Worm (Caenorhabditis elegans): Measurements from ENCODE around the gene idpc-6.

Gene idpc-6

DNA sequence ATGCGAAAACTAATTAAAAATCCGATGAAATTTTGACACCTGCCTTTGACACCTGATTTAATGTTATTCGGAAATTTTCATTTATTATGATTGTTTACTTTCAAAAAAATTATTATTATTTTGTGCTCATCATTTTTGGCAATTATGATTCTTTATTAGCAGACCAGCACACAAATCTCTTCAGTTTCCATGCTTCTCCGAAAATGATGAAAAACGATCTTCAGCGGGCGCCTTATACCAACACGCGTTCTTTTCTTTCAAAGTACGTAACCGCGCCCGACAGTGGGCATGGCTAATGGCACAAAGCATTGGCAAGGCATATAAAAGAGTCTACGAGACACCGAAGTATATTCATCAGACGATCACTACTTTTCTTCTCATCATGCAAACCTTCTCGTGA is at the start of gene idpc-6:
Gene idpc-6, plus strand, starts transcription at position 301 of the 400 bp plus-strand sequence.
- no peak for TF ChIP-seq ceh-36 (tag; optimal IDR thresholded peaks at IDR 0.05)
- TF ChIP-seq sea-1 (GFP tag; conservative IDR thresholded peaks at IDR 0.05): no peak
- no peak for TF ChIP-seq ets-7 (tag; optimal IDR thresholded peaks at IDR 0.05)
- no peak for TF ChIP-seq tbx-11 (GFP tag; IDR thresholded peaks at IDR 0.05)
- TF ChIP-seq hnd-1 (tag; optimal IDR thresholded peaks at IDR 0.05): no peak
- no peak for TF ChIP-seq hmbx-1 (tag; optimal IDR thresholded peaks at IDR 0.05)
- TF ChIP-seq tbx-37 (GFP tag; conservative IDR thresholded peaks at IDR 0.05): no peak
- no peak for TF ChIP-seq scrt-1 (GFP tag; IDR thresholded peaks at IDR 0.05)
- no peak for TF ChIP-seq hmg-4 (GFP tag; optimal IDR thresholded peaks at IDR 0.05)
- no peak for TF ChIP-seq flt-1 (GFP tag; IDR thresholded peaks at IDR 0.05)

DNA sequence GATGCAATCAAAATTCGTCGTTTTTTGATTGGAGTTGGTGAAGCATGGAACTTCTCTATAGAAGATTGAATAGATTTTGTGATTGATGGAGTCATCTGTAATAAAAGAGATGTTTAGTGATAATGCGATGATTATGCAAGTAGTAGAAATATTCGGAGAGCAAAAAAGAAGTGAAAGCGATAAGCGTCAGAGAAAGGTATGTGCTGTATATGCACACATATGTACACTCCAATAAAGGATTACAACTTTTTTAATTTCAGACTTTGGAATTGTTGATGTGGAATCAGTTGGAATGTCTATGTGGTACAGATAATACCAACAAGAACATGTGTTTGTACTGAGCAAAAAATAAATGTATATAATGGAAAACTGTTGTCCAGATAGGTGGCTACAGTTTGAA is 49.8 kb upstream of the idpc-6 start, which contains the start of gene F25B3.5:
Gene F25B3.5, minus strand, starts transcription at position 101 of the 400 bp plus-strand sequence.
- TF ChIP-seq tbx-11 (GFP tag; IDR thresholded peaks at IDR 0.05) (no peak), hmbx-1 (tag; optimal IDR thresholded peaks at IDR 0.05) (no peak), hmg-4 (GFP tag; optimal IDR thresholded peaks at IDR 0.05) (no peak), scrt-1 (GFP tag; IDR thresholded peaks at IDR 0.05) (no peak), ets-7 (tag; optimal IDR thresholded peaks at IDR 0.05) (no peak), ceh-13 (GFP tag; optimal IDR thresholded peaks at IDR 0.05) (no peak), flt-1 (GFP tag; IDR thresholded peaks at IDR 0.05) (no peak), F13C5.2 (tag; optimal IDR thresholded peaks at IDR 0.05) (no peak), aly-1 (tag; optimal IDR thresholded peaks at IDR 0.05) (no peak), sea-1 (GFP tag; conservative IDR thresholded peaks at IDR 0.05) (no peak), hnd-1 (tag; optimal IDR thresholded peaks at IDR 0.05) (no peak), B0310.2 (tag; optimal IDR thresholded peaks at IDR 0.05) (no peak)

- TF ChIP-seq pes-1 (GFP tag; IDR thresholded peaks at IDR 0.05) (no peak), ceh-36 (tag; optimal IDR thresholded peaks at IDR 0.05) (no peak), ets-7 (tag; optimal IDR thresholded peaks at IDR 0.05) (no peak), sea-1 (GFP tag; conservative IDR thresholded peaks at IDR 0.05) (no peak), aly-1 (tag; optimal IDR thresholded peaks at IDR 0.05) (no peak), hmbx-1 (tag; optimal IDR thresholded peaks at IDR 0.05) (no peak), scrt-1 (GFP tag; IDR thresholded peaks at IDR 0.05) (no peak), flt-1 (GFP tag; IDR thresholded peaks at IDR 0.05) (no peak), tra-4 (tag; optimal IDR thresholded peaks at IDR 0.05) (no peak)
Measured at ce11 chrV:9571056-9571455, 48.9 kb upstream of the idpc-6 start.

DNA sequence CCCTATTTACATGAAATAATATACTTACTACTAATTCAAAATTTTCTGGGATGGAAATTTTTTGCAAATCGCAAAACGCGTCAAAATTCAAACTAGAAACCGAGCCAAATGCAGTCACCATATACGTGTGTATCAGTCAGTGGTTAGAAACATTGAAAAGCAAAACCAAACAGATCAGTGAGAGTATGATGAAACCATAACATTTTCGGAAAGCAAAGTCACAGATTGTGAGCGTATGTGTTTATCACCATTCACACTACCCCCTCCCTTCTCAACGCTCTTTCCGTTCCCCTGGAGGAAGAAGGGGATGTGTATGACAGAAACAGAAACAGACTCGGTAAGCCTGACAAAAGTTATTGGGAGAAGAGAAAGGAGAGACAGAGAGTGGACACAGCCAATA is 48.3 kb upstream of the idpc-6 start:
- TF ChIP-seq hnd-1 (tag; optimal IDR thresholded peaks at IDR 0.05): no peak
- TF ChIP-seq tbx-11 (GFP tag; IDR thresholded peaks at IDR 0.05): no peak
- no peak for TF ChIP-seq ceh-36 (tag; optimal IDR thresholded peaks at IDR 0.05)
- TF ChIP-seq sea-1 (GFP tag; conservative IDR thresholded peaks at IDR 0.05): no peak
- TF ChIP-seq ceh-13 (GFP tag; optimal IDR thresholded peaks at IDR 0.05): no peak
- no peak for TF ChIP-seq tra-4 (tag; optimal IDR thresholded peaks at IDR 0.05)
- TF ChIP-seq tbx-37 (GFP tag; conservative IDR thresholded peaks at IDR 0.05): no peak
- no peak for TF ChIP-seq aly-1 (tag; optimal IDR thresholded peaks at IDR 0.05)
- no peak for TF ChIP-seq F13C5.2 (tag; optimal IDR thresholded peaks at IDR 0.05)
- no peak for TF ChIP-seq ama-1 (optimal IDR thresholded peaks at IDR 0.05)
- TF ChIP-seq hmg-4 (GFP tag; optimal IDR thresholded peaks at IDR 0.05): no peak

- TF ChIP-seq ama-1 (optimal IDR thresholded peaks at IDR 0.05): no peak
- no peak for TF ChIP-seq hmg-4 (GFP tag; optimal IDR thresholded peaks at IDR 0.05)
- no peak for TF ChIP-seq pes-1 (GFP tag; IDR thresholded peaks at IDR 0.05)
- no peak for TF ChIP-seq aly-1 (tag; optimal IDR thresholded peaks at IDR 0.05)
- TF ChIP-seq hmbx-1 (tag; optimal IDR thresholded peaks at IDR 0.05): no peak
- no peak for TF ChIP-seq flt-1 (GFP tag; IDR thresholded peaks at IDR 0.05)
- TF ChIP-seq B0310.2 (tag; optimal IDR thresholded peaks at IDR 0.05): no peak
- TF ChIP-seq ceh-36 (tag; optimal IDR thresholded peaks at IDR 0.05): no peak
- TF ChIP-seq tra-4 (tag; optimal IDR thresholded peaks at IDR 0.05): no peak
- TF ChIP-seq ceh-13 (GFP tag; optimal IDR thresholded peaks at IDR 0.05): no peak
- TF ChIP-seq tbx-37 (GFP tag; conservative IDR thresholded peaks at IDR 0.05): no peak
- TF ChIP-seq sea-1 (GFP tag; conservative IDR thresholded peaks at IDR 0.05): no peak
- no peak for TF ChIP-seq scrt-1 (GFP tag; IDR thresholded peaks at IDR 0.05)
- no peak for TF ChIP-seq hnd-1 (tag; optimal IDR thresholded peaks at IDR 0.05)
- TF ChIP-seq ets-7 (tag; optimal IDR thresholded peaks at IDR 0.05): no peak
- no peak for TF ChIP-seq tbx-11 (GFP tag; IDR thresholded peaks at IDR 0.05)
Measured at ce11 chrV:9576991-9577390, 43.0 kb upstream of the idpc-6 start, which contains the start of gene F25B3.2. F25B3.2 (plus strand) TSS chrV:9577291.

DNA sequence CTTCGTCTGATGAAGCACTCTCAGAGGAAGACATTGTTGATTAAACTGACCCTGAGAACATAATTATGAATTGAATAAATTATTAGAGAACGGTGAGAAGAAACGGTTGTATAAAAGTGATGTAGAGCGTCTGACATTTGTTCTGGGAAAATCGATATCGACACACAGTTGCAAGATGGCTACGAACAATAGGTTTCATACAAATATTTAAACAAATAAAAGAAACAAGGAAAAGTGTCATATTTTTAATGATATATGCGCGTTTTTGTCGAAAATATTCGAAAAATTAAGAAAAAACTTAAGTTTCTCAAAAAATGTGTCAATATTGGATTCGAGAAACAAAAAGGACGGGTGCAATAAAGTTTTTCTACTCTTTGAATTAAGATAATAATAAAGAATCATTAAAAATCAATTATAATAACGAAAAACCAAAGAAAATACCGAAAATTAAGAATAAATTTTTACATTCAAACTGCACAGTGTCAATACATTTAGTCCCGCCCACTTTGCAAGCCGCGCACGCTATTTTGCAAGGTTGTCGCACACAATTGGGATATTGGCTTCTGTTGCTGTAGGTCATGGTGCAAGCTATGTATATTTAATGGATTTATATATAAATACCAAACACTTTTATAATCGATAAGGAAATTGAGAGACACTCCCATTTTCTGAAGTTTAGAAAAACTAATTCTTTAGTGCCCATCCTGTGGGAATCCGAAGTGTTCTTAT is 37.2 kb upstream of the idpc-6 start, which contains the start of gene rtfo-1:
Gene rtfo-1, minus strand, starts transcription at position 51 of the 729 bp plus-strand sequence.
- TF ChIP-seq hmg-4 (GFP tag; optimal IDR thresholded peaks at IDR 0.05) (no peak), flt-1 (GFP tag; IDR thresholded peaks at IDR 0.05) (peak; percentile 50; the same call in 1 of the 2 replicates), F13C5.2 (tag; optimal IDR thresholded peaks at IDR 0.05) (peak; percentile 79), scrt-1 (GFP tag; IDR thresholded peaks at IDR 0.05) (peak; percentile 41; the same call in 1 of the 2 replicates), hmbx-1 (tag; optimal IDR thresholded peaks at IDR 0.05) (no peak), tra-4 (tag; optimal IDR thresholded peaks at IDR 0.05) (no peak), sea-1 (GFP tag; conservative IDR thresholded peaks at IDR 0.05) (no peak), ets-7 (tag; optimal IDR thresholded peaks at IDR 0.05) (no peak), ceh-13 (GFP tag; optimal IDR thresholded peaks at IDR 0.05) (peak; percentile 42), tbx-37 (GFP tag; conservative IDR thresholded peaks at IDR 0.05) (peak; percentile 62), aly-1 (tag; optimal IDR thresholded peaks at IDR 0.05) (no peak), tbx-11 (GFP tag; IDR thresholded peaks at IDR 0.05) (peak; percentile 14; the same call in 1 of the 2 replicates), ama-1 (optimal IDR thresholded peaks at IDR 0.05) (no peak), ceh-36 (tag; optimal IDR thresholded peaks at IDR 0.05) (peak; percentile 39), pes-1 (GFP tag; IDR thresholded peaks at IDR 0.05) (no peak; the same call in 1 of the 2 replicates), hnd-1 (tag; optimal IDR thresholded peaks at IDR 0.05) (peak; percentile 6), B0310.2 (tag; optimal IDR thresholded peaks at IDR 0.05) (no peak)

ce11 chrV:9583323-9583644 is 36.7 kb upstream of the idpc-6 start, which contains the start of gene K09G1.1:
K09G1.1 (plus strand) TSS chrV:9583545.
- TF ChIP-seq ets-7 (tag; optimal IDR thresholded peaks at IDR 0.05) (no peak), hnd-1 (tag; optimal IDR thresholded peaks at IDR 0.05) (no peak), B0310.2 (tag; optimal IDR thresholded peaks at IDR 0.05) (no peak), tbx-37 (GFP tag; conservative IDR thresholded peaks at IDR 0.05) (no peak), tra-4 (tag; optimal IDR thresholded peaks at IDR 0.05) (no peak), aly-1 (tag; optimal IDR thresholded peaks at IDR 0.05) (no peak), scrt-1 (GFP tag; IDR thresholded peaks at IDR 0.05) (no peak), F13C5.2 (tag; optimal IDR thresholded peaks at IDR 0.05) (no peak), pes-1 (GFP tag; IDR thresholded peaks at IDR 0.05) (no peak), ceh-13 (GFP tag; optimal IDR thresholded peaks at IDR 0.05) (no peak), ceh-36 (tag; optimal IDR thresholded peaks at IDR 0.05) (no peak)

All from whole organism, early embryonic.